Worm (Caenorhabditis elegans) whole organism, mixed stage, embryonic: ENCODE data around the gene F35G2.1.

Experiments used
- M03D4.4 ChIP-seq: sonication (generic microtip); optimal IDR thresholded peaks from 2 replicates; lab custom pipeline; 2017; ENCODE audit warnings: mild to moderate bottlenecking, missing genetic modification characterization, missing compliant biosample characterization
- bed-3 ChIP-seq: fragments of 200-800 bp; sonication (Bioruptor generic); optimal IDR thresholded peaks from 3 replicates; lab custom pipeline; 2018; ENCODE audit warnings: mild to moderate bottlenecking, missing genetic modification characterization, moderate library complexity, missing compliant biosample characterization
- blmp-1 ChIP-seq: fragments of 150-350 bp; optimal IDR thresholded peaks from 2 replicates; lab custom pipeline; 2014; ENCODE audit warnings: missing biosample characterization, missing genetic modification characterization
- ceh-39 ChIP-seq: fragments of 150-350 bp; optimal IDR thresholded peaks from 2 replicates; lab custom pipeline; 2014; ENCODE audit warnings: missing biosample characterization, missing genetic modification characterization
- ceh-43 ChIP-seq: fragments of 200-800 bp; sonication (Bioruptor generic); optimal IDR thresholded peaks from 2 replicates; lab custom pipeline; 2018; ENCODE audit warnings: mild to moderate bottlenecking, missing genetic modification characterization, moderate library complexity, missing compliant biosample characterization
- ceh-83 ChIP-seq: fragments of 200-800 bp; sonication (Bioruptor generic); optimal IDR thresholded peaks from 2 replicates; lab custom pipeline; 2018; ENCODE audit warnings: mild to moderate bottlenecking, missing genetic modification characterization, missing compliant biosample characterization
- ces-1 ChIP-seq: fragments of 150-350 bp; optimal IDR thresholded peaks from 2 replicates; lab custom pipeline; 2014; ENCODE audit warnings: missing biosample characterization, missing genetic modification reagents, missing genetic modification characterization
- cnd-1 ChIP-seq: fragments of 200-800 bp; sonication (Bioruptor generic); optimal IDR thresholded peaks from 2 replicates; lab custom pipeline; 2018; ENCODE audit warnings: mild to moderate bottlenecking, missing genetic modification characterization, missing compliant biosample characterization
- drap-1 ChIP-seq: fragments of 200-800 bp; sonication (Bioruptor generic); optimal IDR thresholded peaks from 3 replicates; lab custom pipeline; 2018; ENCODE audit warnings: mild to moderate bottlenecking, missing genetic modification characterization, missing compliant biosample characterization
- elt-1 ChIP-seq: sonication (generic microtip); optimal IDR thresholded peaks from 2 replicates; lab custom pipeline; 2017; ENCODE audit warnings: missing genetic modification characterization, mild to moderate bottlenecking, missing compliant biosample characterization, antibody characterized with exemption, moderate library complexity, borderline replicate concordance; ENCODE audit not compliant: insufficient read depth
- elt-3 ChIP-seq: fragments of 150-350 bp; optimal IDR thresholded peaks from 2 replicates; lab custom pipeline; 2014; ENCODE audit warnings: missing biosample characterization, missing genetic modification characterization
- ham-2 ChIP-seq: fragments of 200-800 bp; sonication (Bioruptor generic); optimal IDR thresholded peaks from 2 replicates; lab custom pipeline; 2018; ENCODE audit warnings: mild to moderate bottlenecking, missing genetic modification characterization, missing compliant biosample characterization
- lin-13 ChIP-seq: fragments of 150-350 bp; optimal IDR thresholded peaks from 2 replicates; lab custom pipeline; 2014; ENCODE audit warnings: missing biosample characterization, missing genetic modification characterization
- lin-32 ChIP-seq: fragments of 200-800 bp; sonication (Bioruptor generic); optimal IDR thresholded peaks from 2 replicates; lab custom pipeline; 2018; ENCODE audit warnings: mild to moderate bottlenecking, missing genetic modification characterization, missing compliant biosample characterization
- lsy-2 ChIP-seq: fragments of 150-350 bp; optimal IDR thresholded peaks from 2 replicates; lab custom pipeline; 2014; ENCODE audit warnings: missing biosample characterization, missing genetic modification characterization
- mab-5 ChIP-seq: fragments of 150-350 bp; optimal IDR thresholded peaks from 2 replicates; lab custom pipeline; 2014; ENCODE audit warnings: missing biosample characterization, missing genetic modification characterization
- mep-1 ChIP-seq: fragments of 150-350 bp; optimal IDR thresholded peaks from 2 replicates; lab custom pipeline; 2017; ENCODE audit warnings: missing biosample characterization, missing genetic modification reagents, missing genetic modification characterization, inconsistent platforms
- mls-2 ChIP-seq: sonication (generic microtip); optimal IDR thresholded peaks from 2 replicates; lab custom pipeline; 2016; ENCODE audit warnings: mild to moderate bottlenecking, missing genetic modification characterization, moderate library complexity, missing compliant biosample characterization
- nhr-12 ChIP-seq: fragments of 150-350 bp; optimal IDR thresholded peaks from 2 replicates; lab custom pipeline; 2014; ENCODE audit warnings: missing biosample characterization, missing genetic modification characterization
- nhr-2 ChIP-seq: fragments of 150-350 bp; optimal IDR thresholded peaks from 2 replicates; lab custom pipeline; 2014; ENCODE audit warnings: missing biosample characterization, missing genetic modification characterization
- nhr-237 ChIP-seq: fragments of 150-350 bp; optimal IDR thresholded peaks from 2 replicates; lab custom pipeline; 2014; ENCODE audit warnings: missing biosample characterization, missing genetic modification characterization
- nhr-28 ChIP-seq: fragments of 150-350 bp; optimal IDR thresholded peaks from 2 replicates; lab custom pipeline; 2014; ENCODE audit warnings: missing biosample characterization, missing genetic modification characterization
- nhr-76 ChIP-seq: sonication (generic microtip); optimal IDR thresholded peaks from 2 replicates; lab custom pipeline; 2017; ENCODE audit warnings: missing biosample characterization, missing genetic modification characterization
- pha-4 ChIP-seq: fragments of 150-350 bp; optimal IDR thresholded peaks from 2 replicates; lab custom pipeline; 2018; ENCODE audit warnings: missing biosample characterization, missing genetic modification reagents, missing genetic modification characterization
- sem-2 ChIP-seq: fragments of 200-800 bp; sonication (Bioruptor generic); optimal IDR thresholded peaks from 2 replicates; lab custom pipeline; 2018; ENCODE audit warnings: mild to moderate bottlenecking, missing genetic modification characterization, missing compliant biosample characterization
- snpc-4 ChIP-seq: fragments of 150-350 bp; optimal IDR thresholded peaks from 2 replicates; lab custom pipeline; 2014; ENCODE audit warnings: missing biosample characterization, missing genetic modification characterization
- sptf-1 ChIP-seq: sonication (generic microtip); optimal IDR thresholded peaks from 2 replicates; lab custom pipeline; 2017; ENCODE audit warnings: mild to moderate bottlenecking, missing genetic modification characterization, moderate library complexity, missing compliant biosample characterization
- tbx-8 ChIP-seq: fragments of 200-800 bp; sonication (Bioruptor generic); optimal IDR thresholded peaks from 2 replicates; lab custom pipeline; 2018; ENCODE audit warnings: mild to moderate bottlenecking, missing genetic modification characterization, moderate library complexity, missing compliant biosample characterization
- unc-120 ChIP-seq: sonication (generic microtip); optimal IDR thresholded peaks from 2 replicates; lab custom pipeline; 2017; ENCODE audit warnings: missing genetic modification characterization, missing compliant biosample characterization; ENCODE audit not compliant: poor library complexity, severe bottlenecking
- unc-39 ChIP-seq: fragments of 150-350 bp; optimal IDR thresholded peaks from 2 replicates; lab custom pipeline; 2014; ENCODE audit warnings: missing biosample characterization, missing genetic modification characterization
- unc-62 ChIP-seq: fragments of 150-350 bp; optimal IDR thresholded peaks from 2 replicates; lab custom pipeline; 2014; ENCODE audit warnings: missing biosample characterization, missing genetic modification reagents, missing genetic modification characterization
- zip-8 ChIP-seq: fragments of 150-350 bp; optimal IDR thresholded peaks from 2 replicates; lab custom pipeline; 2014; ENCODE audit warnings: missing biosample characterization, missing genetic modification characterization
- ztf-11 ChIP-seq: fragments of 150-350 bp; optimal IDR thresholded peaks from 2 replicates; lab custom pipeline; 2014; ENCODE audit warnings: missing biosample characterization, missing genetic modification characterization

The F35G2.1 gene

DNA sequence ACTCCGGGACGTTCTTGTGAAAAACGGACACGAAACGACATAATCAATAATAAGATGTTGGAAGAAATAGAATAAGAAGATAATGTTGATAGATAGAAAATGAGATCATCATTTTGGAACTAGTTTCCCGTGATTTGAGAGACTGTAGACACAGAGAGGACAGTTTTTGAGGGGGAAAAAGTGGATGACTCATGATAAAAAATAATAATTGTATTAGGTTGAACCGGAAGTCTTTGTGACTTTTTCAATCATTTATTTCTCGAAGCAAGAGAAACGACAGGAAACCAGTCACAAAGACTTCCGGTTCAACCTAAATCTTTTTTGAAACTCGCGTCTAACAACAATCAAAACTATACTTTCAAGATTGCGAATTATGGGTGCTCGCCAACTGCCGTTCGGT lies 24.0 kb downstream of the F35G2.1 start, which contains the start of gene mlt-3:
Gene mlt-3, minus strand, starts transcription at position 101 of the 400 bp plus-strand sequence.
- TF ChIP-seq ces-1 (GFP tag; lab: Kevin White, UChicago) (no peak), sem-2 (GFP tag; lab: Kevin White, UChicago) (no peak), ceh-43 (GFP tag; lab: Kevin White, UChicago) (no peak), ztf-11 (tag; lab: Kevin White, UChicago) (no peak), nhr-28 (tag; lab: Kevin White, UChicago) (no peak), ceh-83 (no peak), nhr-76 (tag; lab: Kevin White, UChicago) (no peak), lin-13 (no peak), M03D4.4 (no peak), elt-3 (tag; lab: Kevin White, UChicago) (no peak), unc-120 (tag; lab: Kevin White, UChicago) (no peak), snpc-4 (tag; lab: Kevin White, UChicago) (no peak), tbx-8 (GFP tag; lab: Kevin White, UChicago) (no peak), nhr-2 (tag; lab: Kevin White, UChicago) (no peak), ham-2 (no peak)

DNA sequence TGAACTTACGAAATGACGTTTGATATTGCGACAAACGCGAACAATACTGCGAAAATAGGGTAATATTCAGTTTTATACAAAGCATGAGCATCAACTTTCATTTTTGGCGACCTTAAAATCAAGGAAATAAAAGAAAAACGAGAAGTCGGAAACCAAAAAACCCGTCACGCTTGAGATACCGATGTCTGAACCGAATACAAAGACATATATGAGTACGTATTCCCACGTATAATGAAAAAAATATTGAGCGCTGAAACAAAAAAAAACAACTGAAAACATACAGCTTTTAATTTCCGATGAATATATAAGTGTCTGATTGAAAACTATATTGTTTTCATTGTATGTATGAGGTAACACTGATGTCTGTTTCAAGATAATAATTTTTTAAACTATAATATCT lies 26.6 kb downstream of the F35G2.1 start, which contains the start of gene sre-18:
Gene sre-18, minus strand, starts transcription at position 101 of the 400 bp plus-strand sequence.
- TF ChIP-seq nhr-12 (tag; lab: Kevin White, UChicago) = no peak
- TF ChIP-seq sem-2 (GFP tag; lab: Kevin White, UChicago) = no peak

DNA sequence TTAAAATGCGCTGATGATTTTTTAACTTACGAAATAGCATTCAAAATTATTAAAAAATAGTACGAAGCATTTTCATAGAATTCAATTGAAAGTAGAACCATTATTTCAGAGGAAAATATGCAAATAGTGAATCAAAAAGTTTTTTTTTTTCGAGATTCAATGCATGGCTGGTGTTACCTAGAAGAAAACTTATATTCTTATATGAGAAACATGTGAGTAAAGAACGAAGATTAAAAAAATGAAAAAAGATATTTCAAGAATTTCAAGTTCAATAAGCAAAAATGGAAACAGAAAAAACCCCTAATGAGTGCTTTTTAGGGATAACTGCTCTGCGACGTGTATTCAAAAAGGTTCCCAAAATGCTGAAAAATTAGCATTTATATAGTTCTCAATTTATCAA lies 33.0 kb downstream of the F35G2.1 start, which contains the start of gene sre-16:
Gene sre-16, minus strand, starts transcription at position 101 of the 400 bp plus-strand sequence.
- TF ChIP-seq bed-3 (GFP tag; lab: Kevin White, UChicago) (no peak), lin-13 (no peak), nhr-28 (tag; lab: Kevin White, UChicago) (no peak), ces-1 (GFP tag; lab: Kevin White, UChicago) (no peak), ztf-11 (tag; lab: Kevin White, UChicago) (no peak), sptf-1 (tag; lab: Kevin White, UChicago) (no peak), sem-2 (GFP tag; lab: Kevin White, UChicago) (no peak), lin-32 (GFP tag; lab: Kevin White, UChicago) (no peak), nhr-12 (tag; lab: Kevin White, UChicago) (no peak), unc-62 (GFP tag; lab: Kevin White, UChicago) (no peak), elt-3 (tag; lab: Kevin White, UChicago) (no peak), mab-5 (tag; lab: Kevin White, UChicago) (no peak), zip-8 (tag; lab: Kevin White, UChicago) (no peak), ceh-39 (tag; lab: Kevin White, UChicago) (no peak), ceh-83 (no peak), mls-2 (no peak), drap-1 (no peak), lsy-2 (tag; lab: Kevin White, UChicago) (no peak)

DNA sequence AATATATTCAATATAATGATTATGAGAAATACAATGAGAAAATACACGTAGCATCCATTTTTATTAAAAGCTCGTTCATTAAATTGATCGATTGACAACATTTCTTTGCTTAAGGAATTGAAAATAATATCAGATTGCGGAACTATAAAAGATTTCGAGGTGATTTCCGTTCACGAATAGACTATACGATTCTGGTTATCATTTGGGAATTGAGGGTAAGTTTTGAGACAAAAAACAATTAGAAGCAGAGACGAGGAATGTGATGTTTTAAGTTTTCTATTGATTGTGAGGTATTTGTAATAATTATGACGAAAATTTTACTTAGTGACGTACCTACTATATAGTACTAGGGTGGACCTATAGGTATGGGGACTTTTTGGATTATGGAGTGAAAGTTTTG lies 35.8 kb downstream of the F35G2.1 start, which contains the start of gene sre-19:
Gene sre-19, minus strand, starts transcription at position 101 of the 400 bp plus-strand sequence.
- TF ChIP-seq nhr-237 (no peak), sptf-1 (tag; lab: Kevin White, UChicago) (no peak), nhr-12 (tag; lab: Kevin White, UChicago) (no peak), elt-1 (tag; lab: Kevin White, UChicago) (no peak), blmp-1 (tag; lab: Kevin White, UChicago) (no peak), zip-8 (tag; lab: Kevin White, UChicago) (no peak), cnd-1 (tag; lab: Kevin White, UChicago) (no peak), snpc-4 (tag; lab: Kevin White, UChicago) (no peak)

DNA sequence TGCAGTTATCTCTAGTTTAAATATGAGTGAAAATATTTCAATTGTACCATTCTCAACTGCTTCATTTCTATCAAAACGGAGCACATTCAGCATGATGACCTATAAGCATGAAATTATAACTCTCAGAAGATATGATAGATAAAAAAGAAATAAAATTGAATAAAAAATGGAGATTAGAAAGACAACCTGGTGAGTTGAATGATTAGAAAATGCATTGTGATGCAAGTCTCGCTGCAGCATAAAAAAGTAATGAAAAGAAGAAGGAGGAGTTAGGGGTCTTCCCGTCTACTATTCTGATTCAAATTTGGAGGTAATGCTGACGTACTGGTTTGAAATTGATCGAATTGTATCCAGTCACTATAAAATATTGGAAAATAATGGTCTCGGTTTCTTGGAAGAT lies 41.7 kb downstream of the F35G2.1 start, which contains the start of gene sre-15:
Gene sre-15, minus strand, starts transcription at position 101 of the 400 bp plus-strand sequence.
- TF ChIP-seq mab-5 (tag; lab: Kevin White, UChicago) = no peak
- no peak for TF ChIP-seq unc-62 (GFP tag; lab: Kevin White, UChicago)
- no peak for TF ChIP-seq zip-8 (tag; lab: Kevin White, UChicago)
- TF ChIP-seq blmp-1 (tag; lab: Kevin White, UChicago) = no peak
- TF ChIP-seq ceh-39 (tag; lab: Kevin White, UChicago) = no peak
- TF ChIP-seq mep-1 (tag; lab: Kevin White, UChicago) = no peak
- no peak for TF ChIP-seq unc-39 (tag; lab: Kevin White, UChicago)
- TF ChIP-seq snpc-4 (tag; lab: Kevin White, UChicago) = no peak
- no peak for TF ChIP-seq lsy-2 (tag; lab: Kevin White, UChicago)
- no peak for TF ChIP-seq lin-13
- no peak for TF ChIP-seq sem-2 (GFP tag; lab: Kevin White, UChicago)
- TF ChIP-seq pha-4 (tag; lab: Kevin White, UChicago) = no peak
- TF ChIP-seq ces-1 (GFP tag; lab: Kevin White, UChicago) = no peak
- TF ChIP-seq cnd-1 (tag; lab: Kevin White, UChicago) = no peak
- TF ChIP-seq bed-3 (GFP tag; lab: Kevin White, UChicago) = no peak
- TF ChIP-seq drap-1 = no peak
- TF ChIP-seq nhr-76 (tag; lab: Kevin White, UChicago) = no peak
- no peak for TF ChIP-seq M03D4.4
- TF ChIP-seq lin-32 (GFP tag; lab: Kevin White, UChicago) = no peak
